Fruit fly (Drosophila melanogaster): Measurements from ENCODE around the gene Krn.

Krn gene

dm6 chr3L:17653701-17654667 is at the start of gene Krn, which contains the start of the genes Ndfip and CG7484 (continued):
- TF ChIP-seq unc-4 (GFP tag; IDR thresholded peaks at IDR 0.05; ENCODE audit: partially characterized antibody) (peak; percentile 96), CG34376 (GFP tag; optimal IDR thresholded peaks at IDR 0.05) (peak; percentile 76), psq (GFP tag; optimal IDR thresholded peaks at IDR 0.05) (peak; percentile 73), Adf1 (GFP tag; IDR thresholded peaks at IDR 0.05) (peak; percentile 47; the same call in 1 of the 2 replicates), schlank (tag; optimal IDR thresholded peaks at IDR 0.05) (peak; percentile 39), CHES-1-like (GFP tag; optimal IDR thresholded peaks at IDR 0.05) (peak; percentile 86), shn (GFP tag; optimal IDR thresholded peaks at IDR 0.05) (peak; percentile 72), dpn (GFP tag; optimal IDR thresholded peaks at IDR 0.05) (peak; percentile 85 to 89), CG11695 (GFP tag; IDR thresholded peaks at IDR 0.05) (peak; percentile 82; the same call in 2 of the 3 replicates), sug (tag; optimal IDR thresholded peaks at IDR 0.05) (peak; percentile 94), CG3838 (GFP tag; optimal IDR thresholded peaks at IDR 0.05) (peak; percentile 57), CG10366 (GFP tag; IDR thresholded peaks at IDR 0.05) (peak; percentile 80), ken (GFP tag; IDR thresholded peaks at IDR 0.05) (peak; percentile 79), GATAe (GFP tag; conservative IDR thresholded peaks at IDR 0.05) (no peak; the same call in 1 of the 2 replicates), lab (GFP tag; optimal IDR thresholded peaks at IDR 0.05) (peak; percentile 92), CG1602 (GFP tag; optimal IDR thresholded peaks at IDR 0.05) (peak; percentile 88), NK7.1 (GFP tag; optimal IDR thresholded peaks at IDR 0.05) (peak; percentile 17), CG12769 (tag; optimal IDR thresholded peaks at IDR 0.05) (peak; percentile 72), NfI (GFP tag; optimal IDR thresholded peaks at IDR 0.05) (peak; percentile 85), Nf-YB (GFP tag; optimal IDR thresholded peaks at IDR 0.05) (peak; percentile 72), bbx (GFP tag; IDR thresholded peaks at IDR 0.05; ENCODE audit: partially characterized antibody) (peak; percentile 94), CG4617 (GFP tag; optimal IDR thresholded peaks at IDR 0.05; ENCODE audit: borderline replicate concordance) (peak; percentile 56), usp (GFP tag; optimal IDR thresholded peaks at IDR 0.05) (no peak), kni (GFP tag; optimal IDR thresholded peaks at IDR 0.05) (peak; percentile 11), CG6813 (GFP tag; optimal IDR thresholded peaks at IDR 0.05) (peak; percentile 8), CG13624 (GFP tag; optimal IDR thresholded peaks at IDR 0.05) (peak; percentile 74), pan (optimal IDR thresholded peaks at IDR 0.05) (no peak), pan (GFP tag; optimal IDR thresholded peaks at IDR 0.05 in 1 of 2, IDR thresholded peaks at IDR 0.05 in 1 of 2) (peak in 1 of 2 experiments; percentile 85), Ets97D (GFP tag; optimal IDR thresholded peaks at IDR 0.05) (peak; percentile 74), sna (GFP tag; IDR thresholded peaks at IDR 0.05; ENCODE audit: partially characterized antibody) (peak; percentile 99), bsh (GFP tag; optimal IDR thresholded peaks at IDR 0.05) (peak in 1 of 2 experiments; percentile 84), CG18262 (tag; optimal IDR thresholded peaks at IDR 0.05) (peak; percentile 89), Drgx (GFP tag; IDR thresholded peaks at IDR 0.05) (peak; percentile 40; the same call in 1 of the 2 replicates), BtbVII (GFP tag; optimal IDR thresholded peaks at IDR 0.05) (peak; percentile 36), jigr1 (GFP tag; IDR thresholded peaks at IDR 0.05) (peak; percentile 76), trem (tag; optimal IDR thresholded peaks at IDR 0.05) (peak; percentile 92), Bdp1 (GFP tag; optimal IDR thresholded peaks at IDR 0.05) (peak; percentile 51), dan (GFP tag; IDR thresholded peaks at IDR 0.05) (no peak), CG3847 (GFP tag; IDR thresholded peaks at IDR 0.05) (peak; percentile 90), CG15601 (tag; optimal IDR thresholded peaks at IDR 0.05) (peak; percentile 89), abd-A (tag; optimal IDR thresholded peaks at IDR 0.05) (peak; percentile 86), eyg (GFP tag; optimal IDR thresholded peaks at IDR 0.05) (peak; percentile 29), pnt (GFP tag; optimal IDR thresholded peaks at IDR 0.05) (peak; percentile 80), CG14710 (tag; optimal IDR thresholded peaks at IDR 0.05) (peak; percentile 95), cad (GFP tag; optimal IDR thresholded peaks at IDR 0.05) (no peak), CG14050 (GFP tag; IDR thresholded peaks at IDR 0.05) (peak; percentile 64; the same call in 2 of the 3 replicates), pho (GFP tag; optimal IDR thresholded peaks at IDR 0.05) (peak; percentile 82), CG1647 (GFP tag; optimal IDR thresholded peaks at IDR 0.05) (peak; percentile 64)

Data from whole organism, embryonic.